Worm (Caenorhabditis elegans) whole organism, late embryonic: ENCODE data around the gene nhr-286.

Source experiments
- C38D4.7 ChIP-seq: fragments of 200-800 bp; sonication (Bioruptor generic); optimal IDR thresholded peaks from 2 replicates; lab custom pipeline; 2018; ENCODE audit warnings: mild to moderate bottlenecking, missing genetic modification characterization, moderate library complexity, missing compliant biosample characterization
- K02D7.2 ChIP-seq: sonication (generic microtip); optimal IDR thresholded peaks from 2 replicates; lab custom pipeline; 2017; ENCODE audit warnings: mild to moderate bottlenecking, missing genetic modification characterization, missing compliant biosample characterization
- T23F11.4 ChIP-seq: fragments of 200-800 bp; sonication (Bioruptor generic); optimal IDR thresholded peaks from 2 replicates; lab custom pipeline; 2018; ENCODE audit warnings: mild to moderate bottlenecking, missing genetic modification characterization, missing compliant biosample characterization
- ceh-14 ChIP-seq: sonication (generic microtip); optimal IDR thresholded peaks from 2 replicates; lab custom pipeline; 2016; ENCODE audit warnings: missing genotype, missing genetic modification characterization, missing compliant biosample characterization
- ceh-18 ChIP-seq: sonication (generic microtip); optimal IDR thresholded peaks from 2 replicates; lab custom pipeline; 2016; ENCODE audit warnings: missing genetic modification characterization, missing compliant biosample characterization
- ceh-19 ChIP-seq: fragments of 200-800 bp; sonication (Bioruptor generic); optimal IDR thresholded peaks from 2 replicates; lab custom pipeline; 2018; ENCODE audit warnings: mild to moderate bottlenecking, missing genetic modification characterization, missing compliant biosample characterization
- ceh-24 ChIP-seq: sonication (generic microtip); optimal IDR thresholded peaks from 2 replicates; lab custom pipeline; 2016; ENCODE audit warnings: mild to moderate bottlenecking, missing genetic modification characterization, missing compliant biosample characterization
- ceh-30 ChIP-seq: fragments of 150-350 bp; optimal IDR thresholded peaks from 2 replicates; lab custom pipeline; 2014; ENCODE audit warnings: missing biosample characterization, missing genetic modification characterization
- ceh-45 ChIP-seq: fragments of 200-800 bp; sonication (Bioruptor generic); IDR thresholded peaks from 2 replicates; pipeline ENCODE4 v1.3.6; 2022; ENCODE audit warnings: missing genetic modification reagents, missing genetic modification characterization, missing compliant biosample characterization
- ceh-6 ChIP-seq: fragments of 200-800 bp; sonication (Bioruptor generic); optimal IDR thresholded peaks from 2 replicates; lab custom pipeline; 2018; ENCODE audit warnings: mild to moderate bottlenecking, missing genetic modification characterization, missing compliant biosample characterization
- ceh-9 ChIP-seq: sonication (generic microtip); optimal IDR thresholded peaks from 2 replicates; lab custom pipeline; 2016; ENCODE audit warnings: mild to moderate bottlenecking, missing genetic modification characterization, inconsistent platforms, missing compliant biosample characterization
- ets-4 ChIP-seq: sonication (generic microtip); optimal IDR thresholded peaks from 2 replicates; lab custom pipeline; 2016; ENCODE audit warnings: missing genetic modification characterization, missing compliant biosample characterization
- eyg-1 ChIP-seq: sonication (generic microtip); optimal IDR thresholded peaks from 2 replicates; lab custom pipeline; 2016; ENCODE audit warnings: missing genotype, missing genetic modification characterization, missing compliant biosample characterization
- fax-1 ChIP-seq: sonication (generic microtip); optimal IDR thresholded peaks from 2 replicates; lab custom pipeline; 2016; ENCODE audit warnings: missing genotype, missing genetic modification characterization, missing compliant biosample characterization
- fkh-10 ChIP-seq: fragments of 150-350 bp; optimal IDR thresholded peaks from 2 replicates; lab custom pipeline; 2014; ENCODE audit warnings: missing biosample characterization, missing genetic modification reagents, missing genetic modification characterization
- fkh-6 ChIP-seq: sonication (generic microtip); optimal IDR thresholded peaks from 2 replicates; lab custom pipeline; 2016; ENCODE audit warnings: missing genetic modification characterization, missing compliant biosample characterization
- hlh-15 ChIP-seq: sonication (generic microtip); optimal IDR thresholded peaks from 2 replicates; lab custom pipeline; 2016; ENCODE audit warnings: missing genetic modification characterization, missing compliant biosample characterization
- hlh-30 ChIP-seq: sonication (generic microtip); optimal IDR thresholded peaks from 2 replicates; lab custom pipeline; 2017; ENCODE audit warnings: antibody characterized with exemption, missing genetic modification characterization, missing compliant biosample characterization; ENCODE audit not compliant: insufficient read depth
- lim-6 ChIP-seq: sonication (generic microtip); optimal IDR thresholded peaks from 2 replicates; lab custom pipeline; 2016; ENCODE audit warnings: missing genetic modification characterization, missing compliant biosample characterization
- lin-11 ChIP-seq: fragments of 200-800 bp; sonication (Bioruptor generic); optimal IDR thresholded peaks from 2 replicates; lab custom pipeline; 2018; ENCODE audit warnings: mild to moderate bottlenecking, missing genetic modification characterization, missing compliant biosample characterization
- madf-2 ChIP-seq: sonication (generic microtip); optimal IDR thresholded peaks from 2 replicates; lab custom pipeline; 2017; ENCODE audit warnings: missing genetic modification characterization, missing compliant biosample characterization
- nhr-11 ChIP-seq: fragments of 150-350 bp; optimal IDR thresholded peaks from 2 replicates; lab custom pipeline; 2014; ENCODE audit warnings: missing biosample characterization, missing genetic modification characterization
- nhr-232 ChIP-seq: sonication (generic microtip); optimal IDR thresholded peaks from 2 replicates; lab custom pipeline; 2016; ENCODE audit warnings: missing genetic modification characterization, missing compliant biosample characterization
- npax-4 ChIP-seq: sonication (generic microtip); optimal IDR thresholded peaks from 2 replicates; lab custom pipeline; 2016; ENCODE audit warnings: missing genetic modification characterization, missing compliant biosample characterization
- odd-2 ChIP-seq: sonication (generic microtip); optimal IDR thresholded peaks from 2 replicates; lab custom pipeline; 2017; ENCODE audit warnings: antibody characterized with exemption, mild to moderate bottlenecking, missing genetic modification characterization, missing compliant biosample characterization
- pag-3 ChIP-seq: sonication (generic microtip); optimal IDR thresholded peaks from 2 replicates; lab custom pipeline; 2016; ENCODE audit warnings: missing compliant biosample characterization, missing genetic modification characterization, borderline replicate concordance
- pax-1 ChIP-seq: fragments of 150-350 bp; optimal IDR thresholded peaks from 2 replicates; lab custom pipeline; 2014; ENCODE audit warnings: missing biosample characterization, missing genetic modification characterization
- pha-2 ChIP-seq: sonication (generic microtip); optimal IDR thresholded peaks from 2 replicates; lab custom pipeline; 2017; ENCODE audit warnings: mild to moderate bottlenecking, missing genetic modification characterization, missing compliant biosample characterization
- pha-4 ChIP-seq: fragments of 150-350 bp; optimal IDR thresholded peaks from 2 replicates; lab custom pipeline; 2018; ENCODE audit warnings: missing biosample characterization, missing genetic modification reagents, missing genetic modification characterization
- pros-1 ChIP-seq: fragments of 150-350 bp; optimal IDR thresholded peaks from 2 replicates; lab custom pipeline; 2014; ENCODE audit warnings: missing biosample characterization, missing genetic modification reagents, missing genetic modification characterization
- ref-2 ChIP-seq: sonication (generic microtip); optimal IDR thresholded peaks from 2 replicates; lab custom pipeline; 2016; ENCODE audit warnings: missing genetic modification characterization, missing compliant biosample characterization
- rnt-1 ChIP-seq: sonication (generic microtip); optimal IDR thresholded peaks from 2 replicates; lab custom pipeline; 2016; ENCODE audit warnings: missing genetic modification characterization, missing compliant biosample characterization
- sdc-2 ChIP-seq: sonication (generic microtip); optimal IDR thresholded peaks from 2 replicates; lab custom pipeline; 2016; ENCODE audit warnings: missing genotype, missing genetic modification characterization, missing compliant biosample characterization
- syd-9 ChIP-seq: sonication (generic microtip); optimal IDR thresholded peaks from 2 replicates; lab custom pipeline; 2016; ENCODE audit warnings: mild to moderate bottlenecking, missing genetic modification characterization, moderate library complexity, missing compliant biosample characterization
- unc-3 ChIP-seq, 2 experiments: fragments of 200-800 bp in 1 of 2; sonication (Bioruptor generic) in 1 of 2; sonication (generic microtip) in 1 of 2; conservative IDR thresholded peaks in 1 of 2; optimal IDR thresholded peaks in 1 of 2; 2 replicates each; pipeline versions ENCODE4 v1.3.6 to Lab custom; 2016 to 2022; ENCODE audit warnings: missing compliant biosample characterization in 2 of 2, missing genetic modification characterization in 2 of 2, missing genetic modification reagents in 1 of 2
- unc-42 ChIP-seq: sonication (generic microtip); optimal IDR thresholded peaks from 2 replicates; lab custom pipeline; 2016; ENCODE audit warnings: missing genotype, missing genetic modification characterization, missing compliant biosample characterization
- ztf-16 ChIP-seq: sonication (generic microtip); optimal IDR thresholded peaks from 2 replicates; lab custom pipeline; 2017; ENCODE audit warnings: missing genetic modification characterization, missing compliant biosample characterization

The nhr-286 gene

ce11 chrV:7120168-7120567, 28.8 kb upstream of the nhr-286 start, which contains the start of gene srx-34:
Gene srx-34, minus strand, starts transcription at chrV:7120268.
- no peak for TF ChIP-seq C38D4.7 (GFP tag; lab: Kevin White, UChicago)
- no peak for TF ChIP-seq fax-1
- no peak for TF ChIP-seq ceh-9 (tag; lab: Kevin White, UChicago)
- no peak for TF ChIP-seq ceh-6 (GFP tag; lab: Kevin White, UChicago)
- no peak for TF ChIP-seq ceh-45 (GFP tag; lab: Robert Waterston, UW)
- TF ChIP-seq rnt-1 (tag; lab: Kevin White, UChicago), result no peak
- no peak for TF ChIP-seq pag-3 (tag; lab: Kevin White, UChicago)
- no peak for TF ChIP-seq hlh-30 (tag; lab: Kevin White, UChicago)
- TF ChIP-seq ztf-16, result no peak
- TF ChIP-seq ceh-24 (tag; lab: Kevin White, UChicago), result no peak
- TF ChIP-seq ceh-19 (GFP tag; lab: Kevin White, UChicago), result no peak
- TF ChIP-seq hlh-15 (tag; lab: Kevin White, UChicago), result no peak
- TF ChIP-seq K02D7.2 (tag; lab: Kevin White, UChicago), result no peak

ce11 chrV:7118796-7119195, 27.4 kb upstream of the nhr-286 start, which contains the start of gene srx-33:
Gene srx-33, minus strand, starts transcription at chrV:7118896.
- TF ChIP-seq T23F11.4 (no peak), odd-2 (no peak), ztf-16 (no peak), pha-2 (tag; lab: Kevin White, UChicago) (no peak), nhr-232 (tag; lab: Kevin White, UChicago) (no peak), ets-4 (tag; lab: Kevin White, UChicago) (no peak), pha-4 (tag; lab: Kevin White, UChicago) (no peak), syd-9 (tag; lab: Kevin White, UChicago) (no peak), ceh-14 (no peak), npax-4 (no peak), nhr-11 (tag; lab: Kevin White, UChicago) (no peak), ref-2 (tag; lab: Kevin White, UChicago) (no peak)

ce11 chrV:7112223-7112622, 20.8 kb upstream of the nhr-286 start:
- TF ChIP-seq madf-2 (tag; lab: Kevin White, UChicago) (no peak), ceh-18 (tag; lab: Kevin White, UChicago) (no peak), fkh-6 (tag; lab: Kevin White, UChicago) (no peak), unc-3 (GFP tag; conservative IDR thresholded peaks at IDR 0.05; lab: Robert Waterston, UW) (no peak), unc-3 (tag; optimal IDR thresholded peaks at IDR 0.05; lab: Kevin White, UChicago) (no peak), pax-1 (tag; lab: Kevin White, UChicago) (no peak)
- TF ChIP-seq, all 69 proteins: peak for 0

- TF ChIP-seq unc-42 (tag; lab: Kevin White, UChicago) (peak; percentile 96), lin-11 (tag; lab: Kevin White, UChicago) (no peak), ceh-19 (GFP tag; lab: Kevin White, UChicago) (no peak), sdc-2 (no peak), ceh-30 (tag; lab: Kevin White, UChicago) (no peak), fkh-10 (GFP tag; lab: Kevin White, UChicago) (peak; percentile 10), pros-1 (no peak)
Measured at ce11 chrV:7111276-7111675, 19.9 kb upstream of the nhr-286 start.

ce11 chrV:7110370-7110769, 19.0 kb upstream of the nhr-286 start:
- TF ChIP-seq eyg-1 (tag; lab: Kevin White, UChicago) (no peak), pax-1 (tag; lab: Kevin White, UChicago) (no peak), lim-6 (tag; lab: Kevin White, UChicago) (no peak), ceh-14 (no peak), unc-42 (tag; lab: Kevin White, UChicago) (peak; percentile 71), hlh-15 (tag; lab: Kevin White, UChicago) (no peak)
- TF ChIP-seq, all 69 proteins: peak for 1
